Fruit fly (Drosophila melanogaster) whole organism, wandering third instar larva: ENCODE measurements around the gene how.

Experiments used
- Abd-B ChIP-seq: fragments of >200 bp; optimal IDR thresholded peaks from 2 replicates; lab custom pipeline; 2017; ENCODE audit warnings: missing biosample characterization, missing genetic modification characterization
- CG32264 ChIP-seq: fragments of 200-800 bp; sonication (Bioruptor generic); optimal IDR thresholded peaks from 2 replicates; lab custom pipeline; 2016; ENCODE audit warnings: missing biosample characterization, missing genetic modification characterization
- CrebA ChIP-seq: fragments of 200-800 bp; sonication (Bioruptor generic); optimal IDR thresholded peaks from 2 replicates; lab custom pipeline; 2016; ENCODE audit warnings: missing biosample characterization, mild to moderate bottlenecking, missing genetic modification characterization, borderline replicate concordance
- Dfd ChIP-seq: fragments of >200 bp; optimal IDR thresholded peaks from 2 replicates; lab custom pipeline; 2017; ENCODE audit warnings: missing biosample characterization, missing genetic modification characterization
- Dif ChIP-seq: fragments of 200-275, 200-300 bp; sonication (Bioruptor generic); optimal IDR thresholded peaks from 2 replicates; lab custom pipeline; 2018; ENCODE audit warnings: missing biosample characterization, missing genetic modification characterization; ENCODE audit not compliant: partially characterized antibody
- GATAd ChIP-seq: sonication (Bioruptor generic); optimal IDR thresholded peaks from 2 replicates; lab custom pipeline; 2016; ENCODE audit warnings: missing biosample characterization, missing genetic modification characterization
- HLH106 ChIP-seq: fragments of 200-800 bp; optimal IDR thresholded peaks from 3 replicates; lab custom pipeline; 2019; ENCODE audit warnings: missing biosample characterization, mild to moderate bottlenecking, missing genetic modification characterization, moderate library complexity
- Hnf4 ChIP-seq: fragments of 200-800 bp; sonication (Bioruptor generic); optimal IDR thresholded peaks from 2 replicates; lab custom pipeline; 2016; ENCODE audit warnings: missing biosample characterization, mild to moderate bottlenecking, missing genetic modification characterization
- Hr78 ChIP-seq: fragments of >200 bp; optimal IDR thresholded peaks from 2 replicates; lab custom pipeline; 2017; ENCODE audit warnings: missing biosample characterization, missing genetic modification characterization
- Hr83 ChIP-seq: fragments of 200-300 bp; sonication (Bioruptor generic); optimal IDR thresholded peaks from 2 replicates; lab custom pipeline; 2016; ENCODE audit warnings: missing biosample characterization, mild to moderate bottlenecking, missing genetic modification characterization, moderate library complexity; ENCODE audit not compliant: poor library complexity, severe bottlenecking
- Jra ChIP-seq: sonication (Bioruptor generic); optimal IDR thresholded peaks from 2 replicates; lab custom pipeline; 2016; ENCODE audit warnings: missing biosample characterization, missing genetic modification characterization
- Mio ChIP-seq: sonication (Bioruptor generic); optimal IDR thresholded peaks from 2 replicates; lab custom pipeline; 2016; ENCODE audit warnings: missing biosample characterization, missing genetic modification characterization
- Myc ChIP-seq: fragments of >200 bp; optimal IDR thresholded peaks from 2 replicates; lab custom pipeline; 2017
- N ChIP-seq: fragments of >200 bp; optimal IDR thresholded peaks from 2 replicates; lab custom pipeline; 2018; ENCODE audit warnings: missing biosample characterization, missing external identifiers, missing genetic modification characterization
- OdsH ChIP-seq: fragments of 200-800 bp; sonication (Bioruptor generic); optimal IDR thresholded peaks from 2 replicates; lab custom pipeline; 2016; ENCODE audit warnings: missing biosample characterization, mild to moderate bottlenecking, missing genetic modification characterization
- Rel ChIP-seq, 2 experiments: fragments of 200-800 bp; sonication (Bioruptor generic) in 1 of 2; optimal IDR thresholded peaks; 2 replicates in 1 of 2; 3 replicates in 1 of 2; lab custom pipeline; 2016 to 2019; ENCODE audit warnings: mild to moderate bottlenecking in 2 of 2, missing biosample characterization in 2 of 2, missing genetic modification characterization in 2 of 2, moderate library complexity in 1 of 2
- Sp1 ChIP-seq: fragments of 200-800 bp; sonication (Bioruptor generic); optimal IDR thresholded peaks from 3 replicates; lab custom pipeline; 2019; ENCODE audit warnings: missing biosample characterization, mild to moderate bottlenecking, missing genetic modification characterization, moderate library complexity
- Vsx2 ChIP-seq: fragments of 200-300, 225-300 bp; sonication (Bioruptor generic); optimal IDR thresholded peaks from 2 replicates; lab custom pipeline; 2018; ENCODE audit warnings: missing biosample characterization, missing genetic modification characterization; ENCODE audit not compliant: partially characterized antibody
- br ChIP-seq: fragments of 200-800 bp; sonication (Bioruptor generic); optimal IDR thresholded peaks from 2 replicates; lab custom pipeline; 2016; ENCODE audit warnings: missing biosample characterization, missing genetic modification characterization
- brk ChIP-seq: fragments of 200-800 bp; sonication (Bioruptor generic); optimal IDR thresholded peaks from 2 replicates; lab custom pipeline; 2016; ENCODE audit warnings: missing biosample characterization, mild to moderate bottlenecking, missing genetic modification characterization
- dsf ChIP-seq: sonication (Bioruptor generic); optimal IDR thresholded peaks from 2 replicates; lab custom pipeline; 2016; ENCODE audit warnings: missing biosample characterization, missing genetic modification characterization, borderline replicate concordance
- ey ChIP-seq: fragments of 200-800 bp; sonication (Bioruptor generic); optimal IDR thresholded peaks from 2 replicates; lab custom pipeline; 2016; ENCODE audit warnings: missing biosample characterization, missing genetic modification characterization
- foxo ChIP-seq, 2 experiments: fragments of 200-800 bp; sonication (Bioruptor generic); optimal IDR thresholded peaks; 2 replicates in 1 of 2; 3 replicates in 1 of 2; lab custom pipeline; 2016 to 2017; ENCODE audit warnings: missing biosample characterization in 2 of 2, missing genetic modification characterization in 2 of 2
- h ChIP-seq: fragments of 200-800 bp; sonication (Bioruptor generic); optimal IDR thresholded peaks from 3 replicates; lab custom pipeline; 2016; ENCODE audit warnings: missing biosample characterization, mild to moderate bottlenecking, missing genetic modification characterization
- lola ChIP-seq: fragments of >200 bp; optimal IDR thresholded peaks from 2 replicates; lab custom pipeline; 2017; ENCODE audit warnings: missing biosample characterization, missing genetic modification characterization
- pan ChIP-seq: fragments of >200 bp; optimal IDR thresholded peaks from 2 replicates; lab custom pipeline; 2017
- psq ChIP-seq: fragments of 200-800 bp; sonication (Bioruptor generic); optimal IDR thresholded peaks from 3 replicates; lab custom pipeline; 2017; ENCODE audit warnings: missing biosample characterization, mild to moderate bottlenecking, missing genetic modification characterization, moderate library complexity
- rgr ChIP-seq: fragments of 200-800 bp; sonication (Bioruptor generic); optimal IDR thresholded peaks from 3 replicates; lab custom pipeline; 2016; ENCODE audit warnings: missing biosample characterization, mild to moderate bottlenecking, missing genetic modification characterization
- sage ChIP-seq: fragments of 200-800 bp; sonication (Bioruptor generic); optimal IDR thresholded peaks from 2 replicates; lab custom pipeline; 2016; ENCODE audit warnings: missing biosample characterization, mild to moderate bottlenecking, missing genetic modification characterization
- sv ChIP-seq: fragments of 200-800 bp; sonication (Bioruptor generic); optimal IDR thresholded peaks from 3 replicates; lab custom pipeline; 2016; ENCODE audit warnings: missing biosample characterization, missing genetic modification characterization
- tai ChIP-seq: sonication (Bioruptor generic); optimal IDR thresholded peaks from 2 replicates; lab custom pipeline; 2016; ENCODE audit warnings: missing biosample characterization, missing genetic modification characterization
- usp ChIP-seq: fragments of >200 bp; optimal IDR thresholded peaks from 2 replicates; lab custom pipeline; 2017; ENCODE audit warnings: missing biosample characterization, missing genetic modification characterization
- woc ChIP-seq: sonication (Bioruptor generic); optimal IDR thresholded peaks from 2 replicates; lab custom pipeline; 2016; ENCODE audit warnings: missing biosample characterization, mild to moderate bottlenecking, missing genetic modification characterization

how gene

dm6 chr3R:22027743-22028099, 14.3 kb upstream of the how start:
- TF ChIP-seq sage (GFP tag; lab: Kevin White, UChicago) (no peak), psq (no peak), Hr83 (GFP tag; lab: Kevin White, UChicago) (no peak)

dm6 chr3R:22031738-22032137, 10.3 kb upstream of the how start, which contains the start of gene CG13409:
Gene CG13409 (minus strand): TSS chr3R:22031900.
- no peak for TF ChIP-seq Mio
- no peak for TF ChIP-seq Hr83 (GFP tag; lab: Kevin White, UChicago)
- TF ChIP-seq Vsx2 (GFP tag; lab: Kevin White, UChicago): no peak
- no peak for TF ChIP-seq HLH106 (tag; lab: Kevin White, UChicago)
- TF ChIP-seq foxo (GFP tag; optimal IDR thresholded peaks at IDR 0.05; lab: Kevin White, UChicago): no peak
- TF ChIP-seq dsf (GFP tag; lab: Kevin White, UChicago): no peak
- no peak for TF ChIP-seq CrebA
- no peak for TF ChIP-seq lola (GFP tag; lab: Kevin White, UChicago)
- no peak for TF ChIP-seq brk

dm6 chr3R:22034160-22034742, 7.7 kb upstream of the how start, which contains the start of the genes CG45099, CG6015, pit and Fadd:
Gene CG45099 (minus strand): TSS chr3R:22034286.
Gene CG6015 (minus strand): TSS chr3R:22034286.
Gene pit (plus strand): TSS chr3R:22034298.
Gene Fadd (plus strand): TSS chr3R:22034455.
- peak; percentile 7 for TF ChIP-seq CG32264
- TF ChIP-seq Hr78 (GFP tag; lab: Kevin White, UChicago): no peak

dm6 chr3R:22035552-22035951, 6.4 kb upstream of the how start:
- no peak for TF ChIP-seq Sp1
- TF ChIP-seq Rel (GFP tag; optimal IDR thresholded peaks at IDR 0.05; lab: Kevin White, UChicago): no peak
- peak; percentile 56 for TF ChIP-seq Rel (tag; optimal IDR thresholded peaks at IDR 0.05; lab: Kevin White, UChicago)
- no peak for TF ChIP-seq OdsH
- TF ChIP-seq br: no peak
- peak; percentile 52 for TF ChIP-seq Myc
- no peak for TF ChIP-seq pan
- TF ChIP-seq dsf (GFP tag; lab: Kevin White, UChicago): no peak
- TF ChIP-seq, all 38 proteins: peak for 2

dm6 chr3R:22039480-22039879, 2.5 kb upstream of the how start:
- TF ChIP-seq HLH106 (tag; lab: Kevin White, UChicago) (peak; percentile 19), Myc (no peak), OdsH (peak; percentile 61), rgr (GFP tag; lab: Kevin White, UChicago) (peak; percentile 71), psq (peak; percentile 50), Sp1 (peak; percentile 10), dsf (GFP tag; lab: Kevin White, UChicago) (no peak), ey (GFP tag; lab: Kevin White, UChicago) (peak; percentile 62)
- TF ChIP-seq, all 38 proteins: peak for 6

dm6 chr3R:22040400-22040799, 1.6 kb upstream of the how start:
- TF ChIP-seq rgr (GFP tag; lab: Kevin White, UChicago) (no peak), Jra (GFP tag; lab: Kevin White, UChicago) (no peak), pan (no peak), usp (no peak), brk (no peak), CrebA (no peak), Abd-B (no peak), Hr83 (GFP tag; lab: Kevin White, UChicago) (no peak), psq (no peak), GATAd (GFP tag; lab: Kevin White, UChicago) (no peak), dsf (GFP tag; lab: Kevin White, UChicago) (no peak), Vsx2 (GFP tag; lab: Kevin White, UChicago) (no peak), Dfd (GFP tag; lab: Kevin White, UChicago) (no peak), Rel (GFP tag; optimal IDR thresholded peaks at IDR 0.05; lab: Kevin White, UChicago) (no peak), Rel (tag; optimal IDR thresholded peaks at IDR 0.05; lab: Kevin White, UChicago) (no peak)

- TF ChIP-seq woc (GFP tag; lab: Kevin White, UChicago) (no peak), tai (GFP tag; lab: Kevin White, UChicago) (no peak), pan (no peak), dsf (GFP tag; lab: Kevin White, UChicago) (no peak), brk (no peak), sv (GFP tag; lab: Kevin White, UChicago) (no peak), rgr (GFP tag; lab: Kevin White, UChicago) (no peak), Hnf4 (GFP tag; lab: Kevin White, UChicago) (no peak), Hr78 (GFP tag; lab: Kevin White, UChicago) (no peak), ey (GFP tag; lab: Kevin White, UChicago) (no peak), lola (GFP tag; lab: Kevin White, UChicago) (no peak), Sp1 (no peak), Abd-B (no peak), h (GFP tag; lab: Kevin White, UChicago) (no peak), HLH106 (tag; lab: Kevin White, UChicago) (no peak), Myc (no peak), Dif (GFP tag; lab: Kevin White, UChicago) (peak; percentile 74), CG32264 (no peak), N (GFP tag; lab: Kevin White, UChicago) (no peak), Dfd (GFP tag; lab: Kevin White, UChicago) (no peak), GATAd (GFP tag; lab: Kevin White, UChicago) (no peak), sage (GFP tag; lab: Kevin White, UChicago) (peak; percentile 52), OdsH (no peak), usp (no peak), psq (peak; percentile 82)
These were observed 388 bp downstream of the how start for dm6 chr3R:22042283-22042875.
